Worm (Caenorhabditis elegans): ENCODE data around the gene Y110A2AL.4.

DNA sequence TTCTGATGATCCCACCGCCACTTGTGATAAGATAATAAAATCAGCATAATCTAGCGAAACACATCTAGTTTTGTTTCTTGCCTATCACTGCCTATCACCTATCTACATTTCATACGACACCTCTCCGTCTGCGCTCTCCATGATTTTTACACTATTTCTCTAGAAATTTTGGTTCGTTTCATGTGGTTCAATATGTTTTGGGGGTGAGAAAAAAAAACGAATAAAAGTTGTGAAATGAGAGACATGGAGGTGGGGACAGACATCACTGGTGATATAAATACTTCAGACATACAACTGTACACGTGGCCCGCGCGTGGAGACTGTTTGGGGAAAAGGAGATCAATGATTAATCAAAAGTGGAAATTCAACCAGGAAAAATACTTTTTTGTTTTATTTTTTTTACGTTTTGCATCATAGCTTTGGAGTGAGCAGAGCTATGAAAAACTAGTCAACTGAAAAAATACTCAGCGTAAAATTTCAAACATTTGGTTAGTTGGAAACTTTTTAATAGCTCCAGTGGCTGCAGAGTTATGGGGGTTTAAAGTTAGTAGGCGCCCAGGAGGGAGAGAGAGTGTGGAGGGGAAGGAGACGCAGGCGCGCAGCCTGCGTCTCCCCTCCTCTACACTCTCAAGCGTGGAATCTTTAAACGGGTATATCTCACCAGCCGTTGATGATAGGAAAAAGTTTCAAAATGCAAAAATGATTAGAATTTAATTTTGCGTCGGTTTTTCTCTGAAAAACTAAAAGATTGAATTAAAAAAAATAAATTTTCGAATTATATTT, 36.1 kb upstream of the Y110A2AL.4 start:
- no peak for TF ChIP-seq let-526 (GFP tag; IDR thresholded peaks at IDR 0.05)
- no peak for TF ChIP-seq dpl-1 (GFP tag; optimal IDR thresholded peaks at IDR 0.05)
- no peak for TF ChIP-seq repo-1 (tag; optimal IDR thresholded peaks at IDR 0.05)
- no peak for TF ChIP-seq ceh-40 (GFP tag; IDR thresholded peaks at IDR 0.05)
- TF ChIP-seq xnd-1 (tag; optimal IDR thresholded peaks at IDR 0.05): no peak
- TF ChIP-seq nhr-90 (tag; optimal IDR thresholded peaks at IDR 0.05): no peak

Measured in whole organism, young adult.